Worm (Caenorhabditis elegans): ENCODE measurements around the gene soc-1.

ce11 chrV:4606828-4607227 is 35.9 kb upstream of the soc-1 start, which contains the start of gene txt-6:
- TF ChIP-seq ama-1 (optimal IDR thresholded peaks at IDR 0.05) = no peak
- TF ChIP-seq unc-62 (GFP tag; optimal IDR thresholded peaks at IDR 0.05) = no peak
- TF ChIP-seq ztf-11 (tag; optimal IDR thresholded peaks at IDR 0.05) = no peak
- no peak for TF ChIP-seq unc-39 (tag; optimal IDR thresholded peaks at IDR 0.05)
- TF ChIP-seq mdl-1 (tag; optimal IDR thresholded peaks at IDR 0.05) = no peak
- no peak for TF ChIP-seq nhr-23 (tag; optimal IDR thresholded peaks at IDR 0.05)
- no peak for TF ChIP-seq fos-1 (tag; optimal IDR thresholded peaks at IDR 0.05)
- no peak for TF ChIP-seq nhr-129 (tag; optimal IDR thresholded peaks at IDR 0.05)
- no peak for TF ChIP-seq elt-1 (tag; optimal IDR thresholded peaks at IDR 0.05)
- no peak for TF ChIP-seq sem-4 (tag; optimal IDR thresholded peaks at IDR 0.05)
- TF ChIP-seq aly-2 (tag; optimal IDR thresholded peaks at IDR 0.05) = no peak
- TF ChIP-seq ceh-16 (tag; optimal IDR thresholded peaks at IDR 0.05) = no peak
- no peak for TF ChIP-seq nhr-237 (tag; optimal IDR thresholded peaks at IDR 0.05)
- TF ChIP-seq skn-1 (tag; optimal IDR thresholded peaks at IDR 0.05) = no peak
